Worm (Caenorhabditis elegans): ENCODE measurements around the gene mms-19.

DNA sequence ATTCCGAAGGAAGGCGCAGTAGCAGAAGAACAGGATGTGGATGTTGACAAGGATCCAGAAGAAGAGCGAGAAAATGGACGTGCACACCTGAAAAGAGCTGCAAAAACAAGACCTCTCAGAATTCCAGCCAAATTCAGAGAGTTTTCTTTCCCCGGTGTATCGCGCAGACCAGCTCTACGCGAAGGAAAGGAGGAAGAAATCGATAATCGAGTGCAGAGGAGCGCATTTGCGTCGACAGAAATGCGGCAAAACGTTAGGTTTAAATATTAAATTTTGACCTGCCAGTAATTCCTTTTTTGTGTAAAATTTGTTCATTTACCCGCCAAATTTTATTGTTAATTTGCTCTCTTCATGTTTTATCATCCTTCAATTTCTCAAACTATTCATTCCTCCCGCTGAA, 36.4 kb upstream of the mms-19 start:
- no peak; the same call in 1 of the 2 replicates for TF ChIP-seq lin-38 (GFP tag; IDR thresholded peaks at IDR 0.05)
- no peak for TF ChIP-seq nhr-10 (tag; optimal IDR thresholded peaks at IDR 0.05)
- no peak for TF ChIP-seq mep-1 (tag; optimal IDR thresholded peaks at IDR 0.05)
- no peak for TF ChIP-seq ama-1 (optimal IDR thresholded peaks at IDR 0.05)
- no peak for TF ChIP-seq skn-1 (tag; optimal IDR thresholded peaks at IDR 0.05)
- no peak for TF ChIP-seq lin-1 (GFP tag; IDR thresholded peaks at IDR 0.05)
- no peak for TF ChIP-seq ces-1 (GFP tag; optimal IDR thresholded peaks at IDR 0.05)
- no peak for TF ChIP-seq mes-2 (tag; optimal IDR thresholded peaks at IDR 0.05; ENCODE audit: poor library complexity, severe bottlenecking)
- no peak for TF ChIP-seq nhr-237 (tag; optimal IDR thresholded peaks at IDR 0.05)

Data from whole organism, L4 larva.